Worm (Caenorhabditis elegans): Measurements from ENCODE around the gene cpt-2.

ce11 chrIV:11207186-11207585 is 27.7 kb downstream of the cpt-2 start, which contains the start of gene R07H5.9:
- TF ChIP-seq flt-1 (GFP tag; IDR thresholded peaks at IDR 0.05) (no peak), ref-1 (GFP tag; conservative IDR thresholded peaks at IDR 0.05) (no peak), ztf-29 (GFP tag; IDR thresholded peaks at IDR 0.05) (no peak), med-1 (GFP tag; optimal IDR thresholded peaks at IDR 0.05; ENCODE audit: insufficient read depth) (no peak), ztf-23 (GFP tag; IDR thresholded peaks at IDR 0.05) (no peak), tab-1 (GFP tag; IDR thresholded peaks at IDR 0.05) (no peak), T22C8.4 (GFP tag; IDR thresholded peaks at IDR 0.05) (no peak), cog-1 (tag; optimal IDR thresholded peaks at IDR 0.05) (no peak), klf-2 (GFP tag; conservative IDR thresholded peaks at IDR 0.05) (no peak)
